Worm (Caenorhabditis elegans) whole organism, L4/young adult: Measurements from ENCODE around the gene F32D8.15.

Experiments
- W03F9.2 ChIP-seq: fragments of 150-350 bp; optimal IDR thresholded peaks from 2 replicates; lab custom pipeline; 2014; ENCODE audit warnings: missing biosample characterization, missing genetic modification characterization
- dao-5 ChIP-seq: sonication (generic microtip); optimal IDR thresholded peaks from 2 replicates; lab custom pipeline; 2016; ENCODE audit warnings: missing genotype, missing genetic modification characterization, moderate library complexity, missing compliant biosample characterization
- him-1 ChIP-seq: sonication (generic microtip); optimal IDR thresholded peaks from 2 replicates; lab custom pipeline; 2016; ENCODE audit warnings: missing genotype, missing genetic modification reagents, missing genetic modification characterization, missing compliant biosample characterization

Gene F32D8.15

ce11 chrV:10903748-10904147 lies at the start of gene F32D8.15:
Gene F32D8.15, plus strand, starts transcription at chrV:10904048.
- TF ChIP-seq dao-5 (tag; lab: Kevin White, UChicago) (no peak), him-1 (no peak), W03F9.2 (no peak)

ce11 chrV:10854197-10854596 lies 49.7 kb upstream of the F32D8.15 start:
- no peak for TF ChIP-seq him-1
- TF ChIP-seq dao-5 (tag; lab: Kevin White, UChicago) = no peak
- no peak for TF ChIP-seq W03F9.2

- TF ChIP-seq dao-5 (tag; lab: Kevin White, UChicago) (no peak), W03F9.2 (no peak), him-1 (no peak)
Observed at ce11 chrV:10855363-10855762, 48.5 kb upstream of the F32D8.15 start.

- no peak for TF ChIP-seq him-1
Observed at ce11 chrV:10856901-10857637, 46.8 kb upstream of the F32D8.15 start.

DNA sequence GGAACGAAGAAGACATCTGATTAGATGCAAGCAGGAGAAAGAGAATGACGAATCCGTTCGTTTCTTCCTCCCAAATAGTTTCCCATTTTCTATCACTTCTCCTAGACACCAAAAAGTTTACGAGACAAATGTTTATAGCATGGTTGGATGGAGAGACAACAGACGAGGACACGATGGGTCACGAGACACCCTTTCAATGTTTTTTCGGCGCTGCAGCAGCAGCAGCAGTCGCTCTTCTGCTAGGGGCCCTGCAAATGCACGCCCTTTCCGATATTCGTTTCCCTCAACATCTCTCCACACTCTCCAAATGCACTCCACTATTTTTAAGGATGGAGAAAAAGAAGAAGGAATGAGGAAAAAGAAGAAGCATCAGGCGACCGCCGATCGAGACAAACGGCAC lies 45.5 kb upstream of the F32D8.15 start:
- TF ChIP-seq dao-5 (tag; lab: Kevin White, UChicago) = no peak
- TF ChIP-seq him-1 = peak; percentile 62
- TF ChIP-seq W03F9.2 = peak; percentile 5

DNA sequence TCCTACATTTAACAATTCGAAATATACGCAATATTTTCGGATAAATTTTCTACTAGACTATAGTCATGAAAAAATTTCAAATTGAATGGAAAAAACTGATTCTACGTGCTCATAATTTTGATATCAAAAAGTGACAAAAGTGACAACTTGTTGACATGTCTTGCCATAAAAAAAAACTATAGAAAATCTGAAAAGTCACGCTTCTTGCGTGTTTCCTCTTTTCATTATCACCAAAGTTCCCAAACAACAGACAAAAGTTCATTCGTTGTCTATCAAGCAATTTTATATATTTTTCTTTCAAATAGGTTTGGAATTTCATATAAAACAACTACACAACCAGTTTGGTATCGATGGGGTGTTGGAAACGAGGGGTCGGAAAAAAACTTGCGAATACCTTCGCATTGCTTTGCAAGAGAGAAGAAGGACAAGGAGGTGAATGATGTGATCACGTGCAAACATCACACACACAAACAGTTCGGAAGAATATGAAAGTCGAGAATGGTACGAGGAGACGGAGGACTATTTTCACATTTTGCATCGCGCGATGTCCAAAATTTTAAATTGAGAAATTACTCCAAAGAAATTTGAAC lies 44.7 kb upstream of the F32D8.15 start:
- TF ChIP-seq dao-5 (tag; lab: Kevin White, UChicago) (no peak), W03F9.2 (no peak), him-1 (no peak)

DNA sequence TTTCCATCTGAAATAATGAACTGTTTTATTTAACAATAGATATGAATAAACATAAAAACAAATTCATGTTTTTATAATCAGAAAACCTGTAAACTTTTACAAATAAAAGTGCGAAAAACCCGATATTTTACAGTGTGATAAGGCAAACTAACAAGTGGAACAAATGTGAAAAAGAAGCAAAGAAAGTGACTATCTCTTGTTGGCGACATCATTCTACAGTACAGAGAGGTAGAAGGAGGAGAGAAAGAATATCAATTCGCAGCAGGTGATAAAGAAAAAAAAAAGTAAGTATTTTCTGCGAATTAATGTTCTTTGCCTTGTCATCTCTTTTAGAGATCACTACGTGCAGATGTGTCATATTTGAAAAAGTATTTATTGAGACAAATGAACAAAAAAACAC lies 44.1 kb upstream of the F32D8.15 start:
- no peak for TF ChIP-seq him-1
- TF ChIP-seq W03F9.2 = no peak
- no peak for TF ChIP-seq dao-5 (tag; lab: Kevin White, UChicago)

DNA sequence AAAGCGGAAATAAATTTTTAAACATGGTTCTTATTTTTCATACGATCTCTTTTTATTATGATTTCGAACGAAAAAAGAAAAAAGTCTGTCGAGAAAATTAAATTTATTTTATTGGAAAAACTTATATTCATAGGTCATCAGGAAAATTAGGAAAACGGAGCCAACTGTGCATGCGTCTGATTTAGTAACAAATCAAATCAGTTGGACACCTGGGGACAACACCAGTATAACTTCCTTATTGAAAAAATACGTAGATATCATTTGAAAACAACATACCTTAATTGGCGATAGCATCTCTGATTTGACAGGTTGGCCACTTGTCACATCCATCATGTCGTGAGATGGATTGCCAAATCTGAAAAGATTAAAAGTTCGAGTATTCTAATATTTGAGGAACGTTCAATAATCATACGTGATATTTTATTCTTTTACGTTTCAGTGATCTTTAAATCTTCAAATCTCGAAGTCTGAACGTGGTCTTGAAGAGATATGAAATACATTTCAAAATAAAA lies 43.3 kb upstream of the F32D8.15 start:
- TF ChIP-seq dao-5 (tag; lab: Kevin White, UChicago) (no peak), him-1 (no peak), W03F9.2 (no peak)

- TF ChIP-seq him-1 (no peak), W03F9.2 (no peak), dao-5 (tag; lab: Kevin White, UChicago) (no peak)
Observed at ce11 chrV:10861611-10862262, 42.1 kb upstream of the F32D8.15 start.

DNA sequence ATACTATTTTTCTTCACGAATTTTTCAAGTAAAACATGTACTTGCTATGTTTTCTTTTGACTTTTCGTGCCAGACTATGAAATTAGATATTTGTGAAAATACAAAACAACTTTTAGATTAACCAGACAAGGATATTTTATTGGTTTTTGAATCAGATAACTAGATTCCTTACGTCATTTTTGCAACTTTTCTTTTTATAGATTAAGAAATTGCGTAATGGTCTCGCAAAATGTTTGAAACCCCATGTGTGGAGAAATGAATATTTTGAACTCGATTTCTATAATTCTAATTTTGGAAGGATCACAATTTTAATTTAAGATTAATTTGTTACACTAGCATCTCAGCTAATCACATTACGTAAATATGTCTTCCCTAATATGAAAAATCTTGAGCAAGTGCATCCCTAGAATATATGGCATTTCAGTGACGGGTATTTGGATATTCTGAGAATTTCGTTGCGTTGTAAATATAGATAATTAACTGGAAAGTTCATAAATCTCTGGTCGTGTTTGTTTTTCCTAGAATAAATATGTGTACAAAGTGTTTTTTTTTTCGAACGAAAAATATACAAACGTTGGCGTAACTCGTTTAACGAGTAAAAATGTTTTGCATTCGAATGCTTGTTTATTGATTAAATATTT lies 41.3 kb upstream of the F32D8.15 start:
- TF ChIP-seq dao-5 (tag; lab: Kevin White, UChicago) (no peak), W03F9.2 (no peak), him-1 (no peak)

ce11 chrV:10865599-10865998 lies 38.2 kb upstream of the F32D8.15 start, which contains the start of gene saeg-1:
Gene saeg-1, minus strand, starts transcription at chrV:10865699.
- TF ChIP-seq W03F9.2 (no peak), dao-5 (tag; lab: Kevin White, UChicago) (no peak), him-1 (no peak)

ce11 chrV:10867586-10867985 lies 36.3 kb upstream of the F32D8.15 start:
- TF ChIP-seq him-1 = no peak
- TF ChIP-seq W03F9.2 = no peak
- no peak for TF ChIP-seq dao-5 (tag; lab: Kevin White, UChicago)

DNA sequence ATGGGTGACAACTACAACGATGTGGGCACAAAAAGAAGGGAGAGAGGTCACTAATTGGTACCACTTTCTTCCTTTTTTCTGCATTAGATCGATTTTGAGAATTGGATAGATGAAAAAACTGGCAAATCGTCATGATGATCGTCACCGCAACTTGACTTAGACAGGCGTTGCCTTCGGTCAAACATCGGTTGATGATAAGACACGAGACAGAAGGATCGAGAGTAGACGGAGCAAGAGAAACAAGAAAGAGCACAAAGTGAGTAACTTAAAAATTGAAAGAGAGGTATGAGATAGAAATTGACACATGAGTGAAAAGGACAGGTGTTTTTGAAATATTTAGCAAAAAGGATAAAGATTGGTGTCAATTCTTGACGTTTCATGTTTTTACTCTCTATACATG lies 33.8 kb upstream of the F32D8.15 start:
- TF ChIP-seq dao-5 (tag; lab: Kevin White, UChicago) = no peak
- no peak for TF ChIP-seq W03F9.2
- no peak for TF ChIP-seq him-1

DNA sequence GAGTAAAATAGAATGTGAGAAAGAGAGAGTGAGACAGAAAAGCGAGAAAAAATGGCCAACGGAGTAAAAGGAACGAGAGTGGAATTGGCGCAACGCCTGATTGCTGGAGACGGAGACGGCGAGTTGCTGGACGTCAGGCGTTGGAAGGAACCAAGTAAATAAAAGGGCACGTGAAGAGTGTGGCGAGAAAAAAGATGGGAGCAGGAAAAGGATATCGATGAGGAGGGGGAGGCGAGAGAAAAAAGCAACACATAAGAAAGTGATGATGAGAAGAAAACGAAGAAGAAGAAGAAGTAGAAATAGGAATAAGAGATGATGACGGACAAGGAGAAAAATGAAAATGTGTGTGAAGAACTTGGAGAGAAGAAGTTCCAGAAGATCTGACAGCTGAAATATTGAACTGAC lies 32.4 kb upstream of the F32D8.15 start:
- TF ChIP-seq dao-5 (tag; lab: Kevin White, UChicago) = no peak
- peak; percentile 88 for TF ChIP-seq him-1
- TF ChIP-seq W03F9.2 = peak; percentile 25

ce11 chrV:10873190-10873589 lies 30.7 kb upstream of the F32D8.15 start:
- TF ChIP-seq him-1 = no peak
- TF ChIP-seq W03F9.2 = no peak
- no peak for TF ChIP-seq dao-5 (tag; lab: Kevin White, UChicago)
